Worm (Caenorhabditis elegans): ENCODE data around the gene srh-215.

- no peak for TF ChIP-seq ztf-11 (tag; optimal IDR thresholded peaks at IDR 0.05)
- TF ChIP-seq lin-15B (tag; optimal IDR thresholded peaks at IDR 0.05), result no peak
- no peak for TF ChIP-seq jun-1 (tag; optimal IDR thresholded peaks at IDR 0.05)
- TF ChIP-seq skn-1 (tag; optimal IDR thresholded peaks at IDR 0.05), result no peak
- TF ChIP-seq zag-1 (tag; optimal IDR thresholded peaks at IDR 0.05), result no peak
- TF ChIP-seq ceh-82 (tag; optimal IDR thresholded peaks at IDR 0.05), result no peak
- no peak for TF ChIP-seq unc-62 (GFP tag; optimal IDR thresholded peaks at IDR 0.05)
- TF ChIP-seq snpc-4 (tag; optimal IDR thresholded peaks at IDR 0.05), result no peak
- TF ChIP-seq egl-27 (tag; optimal IDR thresholded peaks at IDR 0.05), result no peak
Measured at ce11 chrV:16865404-16865803, 33.6 kb upstream of the srh-215 start, which contains the start of gene clec-28.

Measured in whole organism, L3 larva.